Worm (Caenorhabditis elegans): ENCODE data around the gene F18A1.1.

DNA sequence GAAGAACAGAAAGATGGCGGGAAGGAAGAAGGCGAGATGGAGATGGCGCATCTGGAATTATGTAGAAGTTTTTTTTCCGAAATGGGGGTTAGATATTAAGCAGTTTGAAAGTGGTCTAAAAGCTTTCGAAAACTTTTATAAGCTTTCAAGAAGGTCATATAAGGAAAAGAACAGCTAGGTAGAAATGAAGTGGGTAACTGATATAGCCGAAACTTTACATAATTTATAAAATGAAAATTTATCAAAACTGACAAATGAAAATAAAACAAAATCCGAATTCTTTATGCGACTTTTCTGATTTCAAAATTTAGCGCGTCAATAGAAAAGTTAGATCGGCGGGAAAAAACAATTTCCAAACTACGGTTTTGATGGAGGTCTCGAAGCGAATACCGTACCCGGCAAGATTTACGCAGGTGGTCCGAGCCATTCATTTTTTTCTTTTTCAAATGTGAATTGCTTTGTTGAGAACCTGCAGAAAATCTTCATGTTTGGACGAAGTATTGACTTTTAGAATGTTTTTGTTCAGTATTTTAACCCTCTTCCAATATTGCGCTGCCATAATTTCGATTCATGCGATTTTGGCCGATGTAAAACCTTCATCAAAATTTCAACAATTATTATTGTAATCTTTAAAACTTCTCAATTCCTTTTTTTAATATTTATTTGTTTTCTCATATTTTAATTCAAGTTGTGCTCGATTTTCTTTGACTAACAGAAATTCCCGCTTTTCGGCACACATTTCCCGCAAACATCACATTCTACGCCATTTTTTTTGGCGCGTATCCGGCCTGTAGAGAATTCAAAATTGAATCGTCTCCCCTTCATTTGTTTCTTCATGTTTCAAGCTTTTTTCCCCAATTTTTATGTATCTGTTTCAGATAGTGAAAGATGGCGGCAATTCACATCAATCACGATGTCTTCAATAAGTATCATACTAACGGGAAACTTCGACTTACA is 20.7 kb upstream of the F18A1.1 start, which contains the start of the genes F18A1.7 and rpa-1:
- no peak for TF ChIP-seq sem-2 (GFP tag; optimal IDR thresholded peaks at IDR 0.05)
- no peak for TF ChIP-seq lsy-2 (tag; optimal IDR thresholded peaks at IDR 0.05)
- TF ChIP-seq bed-3 (GFP tag; optimal IDR thresholded peaks at IDR 0.05): no peak
- no peak for TF ChIP-seq elt-3 (tag; optimal IDR thresholded peaks at IDR 0.05)
- TF ChIP-seq unc-62 (GFP tag; optimal IDR thresholded peaks at IDR 0.05): no peak
- no peak for TF ChIP-seq nhr-12 (tag; optimal IDR thresholded peaks at IDR 0.05)
- TF ChIP-seq nhr-28 (tag; optimal IDR thresholded peaks at IDR 0.05): no peak
- TF ChIP-seq pha-4 (tag; optimal IDR thresholded peaks at IDR 0.05): no peak
- TF ChIP-seq ces-1 (GFP tag; optimal IDR thresholded peaks at IDR 0.05): no peak
- peak; percentile 43 for TF ChIP-seq mep-1 (tag; optimal IDR thresholded peaks at IDR 0.05)
- TF ChIP-seq unc-39 (tag; optimal IDR thresholded peaks at IDR 0.05): no peak
- TF ChIP-seq mab-5 (tag; optimal IDR thresholded peaks at IDR 0.05): no peak
